Worm (Caenorhabditis elegans) whole organism, early embryonic: ENCODE measurements around the gene W02B12.12.
A peak's percentile ranks its signal among the peaks of the same experiment; 100 is the strongest.
"Not testable (repeated sequence)": the region's sequence is repeated elsewhere in the genome, so short reads cannot be mapped to it uniquely, and the experiment has no call there.

Experiments
- B0310.2 ChIP-seq: sonication (generic microtip); optimal IDR thresholded peaks from 2 replicates; lab custom pipeline; 2016; ENCODE audit warnings: mild to moderate bottlenecking, missing genetic modification characterization, missing compliant biosample characterization
- F13C5.2 ChIP-seq: sonication (generic microtip); optimal IDR thresholded peaks from 2 replicates; lab custom pipeline; 2017; ENCODE audit warnings: mild to moderate bottlenecking, missing genetic modification characterization, inconsistent platforms, missing compliant biosample characterization
- aly-1 ChIP-seq: sonication (generic microtip); optimal IDR thresholded peaks from 2 replicates; lab custom pipeline; 2016; ENCODE audit warnings: missing genetic modification characterization, missing compliant biosample characterization
- ama-1 ChIP-seq: fragments of 150-350 bp; optimal IDR thresholded peaks from 2 replicates; lab custom pipeline; 2014
- ceh-13 ChIP-seq: fragments of 200-800 bp; sonication (Bioruptor generic); optimal IDR thresholded peaks from 2 replicates; lab custom pipeline; 2018; ENCODE audit warnings: mild to moderate bottlenecking, missing genetic modification characterization, missing compliant biosample characterization
- ceh-36 ChIP-seq: sonication (generic microtip); optimal IDR thresholded peaks from 2 replicates; lab custom pipeline; 2016; ENCODE audit warnings: missing genetic modification characterization, inconsistent platforms, missing compliant biosample characterization
- ets-7 ChIP-seq: sonication (generic microtip); optimal IDR thresholded peaks from 2 replicates; lab custom pipeline; 2016; ENCODE audit warnings: missing genotype, missing genetic modification characterization, missing compliant biosample characterization
- flt-1 ChIP-seq: fragments of 200-800 bp; sonication (Bioruptor generic); IDR thresholded peaks from 2 replicates; pipeline ENCODE4 v1.3.6; 2022; ENCODE audit warnings: missing genetic modification characterization, missing compliant biosample characterization
- hmbx-1 ChIP-seq: sonication (generic microtip); optimal IDR thresholded peaks from 2 replicates; lab custom pipeline; 2016; ENCODE audit warnings: mild to moderate bottlenecking, missing genetic modification characterization, missing compliant biosample characterization
- hmg-4 ChIP-seq: fragments of 200-800 bp; sonication (Bioruptor generic); optimal IDR thresholded peaks from 2 replicates; lab custom pipeline; 2018; ENCODE audit warnings: mild to moderate bottlenecking, missing genetic modification characterization, missing compliant biosample characterization
- hnd-1 ChIP-seq: sonication (generic microtip); optimal IDR thresholded peaks from 2 replicates; lab custom pipeline; 2016; ENCODE audit warnings: missing genetic modification characterization, missing compliant biosample characterization
- pes-1 ChIP-seq: fragments of 200-800 bp; sonication (Bioruptor generic); IDR thresholded peaks from 2 replicates; pipeline ENCODE4 v1.3.6; 2022; ENCODE audit warnings: missing genetic modification reagents, missing genetic modification characterization, missing compliant biosample characterization
- scrt-1 ChIP-seq: fragments of 200-800 bp; sonication (Bioruptor generic); IDR thresholded peaks from 2 replicates; pipeline ENCODE4 v1.3.6; 2022; ENCODE audit warnings: missing genetic modification characterization, missing compliant biosample characterization
- sea-1 ChIP-seq: fragments of 200-800 bp; sonication (Bioruptor generic); conservative IDR thresholded peaks from 2 replicates; pipeline ENCODE4 v1.3.6; 2022; ENCODE audit warnings: missing genetic modification characterization, missing compliant biosample characterization
- tbx-11 ChIP-seq: fragments of 200-800 bp; sonication (Bioruptor generic); IDR thresholded peaks from 2 replicates; pipeline ENCODE4 v1.3.6; 2022; ENCODE audit warnings: missing genetic modification characterization, missing compliant biosample characterization
- tbx-37 ChIP-seq: fragments of 200-800 bp; sonication (Bioruptor generic); conservative IDR thresholded peaks from 2 replicates; pipeline ENCODE4 v1.3.6; 2022; ENCODE audit warnings: missing genetic modification reagents, missing genetic modification characterization, missing compliant biosample characterization
- tra-4 ChIP-seq: sonication (generic microtip); optimal IDR thresholded peaks from 2 replicates; lab custom pipeline; 2017; ENCODE audit warnings: missing genetic modification characterization, missing compliant biosample characterization

Gene W02B12.12

DNA sequence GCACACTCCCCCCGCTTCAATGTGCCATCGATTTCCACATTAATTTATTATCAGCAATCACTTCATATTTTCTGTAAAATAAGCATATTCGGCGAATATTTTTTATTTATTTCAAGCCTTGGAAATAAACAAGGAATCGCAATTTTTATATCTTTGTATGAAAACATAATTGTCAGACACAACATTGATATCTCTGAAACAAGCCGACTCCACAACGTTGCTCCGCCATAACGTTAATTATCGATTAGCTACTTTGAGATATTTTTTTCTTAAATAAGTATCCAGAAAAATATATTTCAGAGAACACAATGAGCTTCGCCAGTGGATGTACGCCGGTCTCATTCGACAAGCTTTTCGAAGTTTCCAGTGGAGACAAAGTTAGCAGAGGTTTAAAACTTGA is 35.1 kb downstream of the W02B12.12 start, which contains the start of gene adbp-1:
Gene adbp-1 (plus strand): TSS at position 301 of the 400 bp plus-strand sequence.
- TF ChIP-seq ama-1 (lab: Kevin White, UChicago) = no peak
- no peak for TF ChIP-seq hmg-4 (GFP tag; lab: Kevin White, UChicago)
- TF ChIP-seq ceh-36 (tag; lab: Kevin White, UChicago) = no peak
- TF ChIP-seq F13C5.2 (tag; lab: Kevin White, UChicago) = no peak
- no peak for TF ChIP-seq pes-1 (GFP tag; lab: Robert Waterston, UW)
- no peak for TF ChIP-seq tra-4 (tag; lab: Kevin White, UChicago)
- no peak for TF ChIP-seq tbx-37 (GFP tag; lab: Robert Waterston, UW)
- TF ChIP-seq aly-1 = no peak
- no peak for TF ChIP-seq ets-7 (tag; lab: Kevin White, UChicago)
- TF ChIP-seq B0310.2 (tag; lab: Kevin White, UChicago) = no peak
- no peak for TF ChIP-seq tbx-11 (GFP tag; lab: Robert Waterston, UW)
- TF ChIP-seq hnd-1 (tag; lab: Kevin White, UChicago) = no peak
- TF ChIP-seq ceh-13 (GFP tag; lab: Kevin White, UChicago) = no peak
- no peak for TF ChIP-seq scrt-1 (GFP tag; lab: Robert Waterston, UW)
- TF ChIP-seq sea-1 = no peak
- TF ChIP-seq hmbx-1 = no peak
- no peak for TF ChIP-seq flt-1 (GFP tag; lab: Robert Waterston, UW)

ce11 chrII:11443128-11443527 is 35.8 kb downstream of the W02B12.12 start:
- TF ChIP-seq hmg-4 (GFP tag; lab: Kevin White, UChicago) (no peak), ets-7 (tag; lab: Kevin White, UChicago) (no peak), B0310.2 (tag; lab: Kevin White, UChicago) (no peak), ama-1 (lab: Kevin White, UChicago) (no peak), tra-4 (tag; lab: Kevin White, UChicago) (no peak), ceh-13 (GFP tag; lab: Kevin White, UChicago) (no peak), hmbx-1 (no peak), sea-1 (no peak), tbx-37 (GFP tag; lab: Robert Waterston, UW) (no peak), hnd-1 (tag; lab: Kevin White, UChicago) (no peak), flt-1 (GFP tag; lab: Robert Waterston, UW) (no peak), scrt-1 (GFP tag; lab: Robert Waterston, UW) (no peak), pes-1 (GFP tag; lab: Robert Waterston, UW) (no peak), ceh-36 (tag; lab: Kevin White, UChicago) (no peak)

ce11 chrII:11442425-11442824 is 36.6 kb downstream of the W02B12.12 start, which contains the start of gene ebp-2:
TSS of gene ebp-2 (plus strand) at chrII:11442725.
- TF ChIP-seq ama-1 (lab: Kevin White, UChicago); ceh-36 (tag; lab: Kevin White, UChicago); tbx-11 (GFP tag; lab: Robert Waterston, UW): not testable (repeated sequence)

ce11 chrII:11440265-11440664 is 38.7 kb downstream of the W02B12.12 start, which contains the start of gene VW02B12L.2:
TSS of gene VW02B12L.2 (minus strand) at chrII:11440329.
- TF ChIP-seq ets-7 (tag; lab: Kevin White, UChicago) = no peak
- no peak for TF ChIP-seq hnd-1 (tag; lab: Kevin White, UChicago)
- TF ChIP-seq hmg-4 (GFP tag; lab: Kevin White, UChicago) = peak; percentile 21

DNA sequence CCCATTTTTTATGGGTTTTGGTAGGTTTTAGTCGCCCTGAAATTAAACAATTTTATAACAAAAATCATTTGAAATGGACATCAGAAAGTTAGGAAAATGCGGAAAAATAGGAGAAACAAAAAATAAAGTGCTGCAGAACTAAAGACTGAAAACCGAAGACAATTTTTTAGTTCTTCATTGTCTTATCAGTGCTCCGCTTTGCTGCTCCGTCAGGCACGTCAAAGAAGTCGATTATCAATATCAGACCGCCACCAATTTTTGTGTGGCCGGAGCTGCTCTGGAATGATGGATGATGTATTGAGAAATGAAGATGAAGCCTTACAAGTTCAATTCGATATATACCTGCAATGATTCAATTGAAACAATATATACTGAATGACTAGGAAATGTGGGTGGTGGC is 40.6 kb downstream of the W02B12.12 start, which contains the start of gene vha-6:
Gene vha-6 (minus strand): TSS at position 36 of the 400 bp plus-strand sequence.
- TF ChIP-seq ceh-36 (tag; lab: Kevin White, UChicago) (no peak), hnd-1 (tag; lab: Kevin White, UChicago) (no peak), ets-7 (tag; lab: Kevin White, UChicago) (no peak), aly-1 (no peak), hmbx-1 (no peak), tbx-11 (GFP tag; lab: Robert Waterston, UW) (no peak), tbx-37 (GFP tag; lab: Robert Waterston, UW) (no peak), ceh-13 (GFP tag; lab: Kevin White, UChicago) (no peak), tra-4 (tag; lab: Kevin White, UChicago) (no peak), B0310.2 (tag; lab: Kevin White, UChicago) (no peak), ama-1 (lab: Kevin White, UChicago) (no peak), flt-1 (GFP tag; lab: Robert Waterston, UW) (no peak), hmg-4 (GFP tag; lab: Kevin White, UChicago) (no peak)

ce11 chrII:11433942-11434341 is 45.0 kb downstream of the W02B12.12 start, which contains the start of gene C05D12.5:
TSS of gene C05D12.5 (plus strand) at chrII:11434242.
- TF ChIP-seq F13C5.2 (tag; lab: Kevin White, UChicago) = no peak
- TF ChIP-seq aly-1 = no peak
- no peak for TF ChIP-seq hnd-1 (tag; lab: Kevin White, UChicago)
- TF ChIP-seq tbx-11 (GFP tag; lab: Robert Waterston, UW) = no peak
- TF ChIP-seq ama-1 (lab: Kevin White, UChicago) = no peak
- TF ChIP-seq pes-1 (GFP tag; lab: Robert Waterston, UW) = no peak
- no peak for TF ChIP-seq tra-4 (tag; lab: Kevin White, UChicago)
- TF ChIP-seq ceh-36 (tag; lab: Kevin White, UChicago) = no peak
- TF ChIP-seq hmg-4 (GFP tag; lab: Kevin White, UChicago) = no peak
- TF ChIP-seq hmbx-1 = no peak
- TF ChIP-seq tbx-37 (GFP tag; lab: Robert Waterston, UW) = no peak
- no peak for TF ChIP-seq sea-1
- TF ChIP-seq ceh-13 (GFP tag; lab: Kevin White, UChicago) = no peak
- TF ChIP-seq scrt-1 (GFP tag; lab: Robert Waterston, UW) = no peak

- no peak for TF ChIP-seq hnd-1 (tag; lab: Kevin White, UChicago)
- TF ChIP-seq tra-4 (tag; lab: Kevin White, UChicago) = no peak
These were observed 47.4 kb downstream of the W02B12.12 start, which contains the start of gene C05D12.4 for ce11 chrII:11431584-11431983. TSS of gene C05D12.4 (plus strand) at chrII:11431884.
